Worm (Caenorhabditis elegans) whole organism, L4 larva: ENCODE data around the gene F36F12.3.
A peak's percentile ranks its signal among the peaks of the same experiment; 100 is the strongest.

Experiments
- ama-1 ChIP-seq: fragments of 150-350 bp; optimal IDR thresholded peaks from 2 replicates; lab custom pipeline; 2014; ENCODE audit warnings: inconsistent platforms, mixed read lengths
- ces-1 ChIP-seq: fragments of 150-350 bp; sonication (generic microtip); optimal IDR thresholded peaks from 4 replicates; lab custom pipeline; 2014; ENCODE audit warnings: missing biosample characterization, missing genetic modification reagents, missing genetic modification characterization
- daf-12 ChIP-seq: fragments of 150-350 bp; optimal IDR thresholded peaks from 2 replicates; lab custom pipeline; 2014; ENCODE audit warnings: missing biosample characterization, missing genetic modification reagents, missing genetic modification characterization
- dmd-8 ChIP-seq: fragments of 200-800 bp; sonication (Bioruptor generic); IDR thresholded peaks from 2 replicates; pipeline ENCODE4 v1.3.6; 2022; ENCODE audit warnings: missing genetic modification characterization, missing compliant biosample characterization
- egl-43 ChIP-seq: fragments of 200-800 bp; sonication (Bioruptor generic); IDR thresholded peaks from 2 replicates; pipeline ENCODE4 v1.3.6; 2022; ENCODE audit warnings: missing genetic modification reagents, missing genetic modification characterization, missing compliant biosample characterization
- hlh-11 ChIP-seq: fragments of 200-800 bp; sonication (Bioruptor generic); optimal IDR thresholded peaks from 2 replicates; lab custom pipeline; 2018; ENCODE audit warnings: mild to moderate bottlenecking, missing genetic modification characterization, missing compliant biosample characterization
- lsy-2 ChIP-seq, 2 experiments: fragments of 150-350 bp in 1 of 2; sonication (generic microtip) in 1 of 2; optimal IDR thresholded peaks; 2 replicates each; lab custom pipeline; 2014 to 2017; ENCODE audit warnings: missing biosample characterization in 2 of 2, missing genetic modification characterization in 2 of 2
- nhr-28 ChIP-seq: fragments of 150-350 bp; optimal IDR thresholded peaks from 2 replicates; lab custom pipeline; 2014; ENCODE audit warnings: missing biosample characterization, missing genetic modification characterization
- snpc-1.2 ChIP-seq: fragments of 200-800 bp; sonication (Bioruptor generic); IDR thresholded peaks from 2 replicates; pipeline ENCODE4 v1.3.6; 2022; ENCODE audit warnings: missing genetic modification reagents, missing genetic modification characterization, missing compliant biosample characterization
- snpc-4 ChIP-seq: fragments of 150-350 bp; optimal IDR thresholded peaks from 2 replicates; lab custom pipeline; 2014; ENCODE audit warnings: missing biosample characterization, missing genetic modification characterization
- tra-1 ChIP-seq: fragments of 200-800 bp; sonication (Bioruptor generic); IDR thresholded peaks from 2 replicates; pipeline ENCODE4 v1.3.6; 2022; ENCODE audit warnings: missing genetic modification reagents, missing genetic modification characterization, missing compliant biosample characterization

DNA sequence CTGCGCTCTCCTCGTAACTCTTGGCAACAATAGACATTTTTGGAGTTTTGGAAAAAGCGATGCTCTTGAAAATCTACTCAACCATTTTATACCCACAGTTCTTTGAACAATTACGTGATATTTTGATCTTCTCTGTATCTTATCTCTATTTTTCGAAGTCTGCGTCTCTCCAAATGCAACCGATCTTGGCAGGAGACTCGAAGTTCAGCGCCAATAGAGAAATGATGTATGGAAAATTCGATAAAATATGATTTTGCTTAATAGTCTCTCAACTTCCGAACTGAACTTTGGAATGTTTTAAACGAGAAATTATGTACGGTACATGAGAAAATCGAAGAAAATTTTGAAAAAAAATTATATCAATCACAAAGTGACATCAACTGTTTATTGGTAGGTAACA is 35.5 kb upstream of the F36F12.3 start, which contains the start of gene comt-4:
- TF ChIP-seq lsy-2 (tag; optimal IDR thresholded peaks at IDR 0.05; lab: Kevin White, UChicago), result no peak
- no peak for TF ChIP-seq dmd-8 (GFP tag; lab: Robert Waterston, UW)
- TF ChIP-seq snpc-4 (tag; lab: Kevin White, UChicago), result no peak
- TF ChIP-seq daf-12, result no peak
- TF ChIP-seq egl-43 (GFP tag; lab: Robert Waterston, UW), result no peak
- TF ChIP-seq hlh-11 (tag; lab: Kevin White, UChicago), result no peak
- no peak for TF ChIP-seq snpc-1.2 (GFP tag; lab: Robert Waterston, UW)
- TF ChIP-seq nhr-28 (tag; lab: Kevin White, UChicago), result peak; percentile 75
- TF ChIP-seq ama-1 (lab: Kevin White, UChicago), result no peak
- TF ChIP-seq tra-1 (GFP tag; lab: Robert Waterston, UW), result no peak
- no peak for TF ChIP-seq ces-1
